Worm (Caenorhabditis elegans) whole organism, late embryonic: Measurements from ENCODE around the gene cTel55X.1.

ENCODE experiments used
- C38D4.7 ChIP-seq: fragments of 200-800 bp; sonication (Bioruptor generic); optimal IDR thresholded peaks from 2 replicates; lab custom pipeline; 2018; ENCODE audit warnings: mild to moderate bottlenecking, missing genetic modification characterization, moderate library complexity, missing compliant biosample characterization
- K02D7.2 ChIP-seq: sonication (generic microtip); optimal IDR thresholded peaks from 2 replicates; lab custom pipeline; 2017; ENCODE audit warnings: mild to moderate bottlenecking, missing genetic modification characterization, missing compliant biosample characterization
- K09A11.1 ChIP-seq: sonication (generic microtip); optimal IDR thresholded peaks from 2 replicates; lab custom pipeline; 2017; ENCODE audit warnings: antibody characterized with exemption, mild to moderate bottlenecking, missing genetic modification characterization, missing compliant biosample characterization; ENCODE audit not compliant: insufficient read depth
- Y22D7AL.16 ChIP-seq: sonication (generic microtip); optimal IDR thresholded peaks from 2 replicates; lab custom pipeline; 2016; ENCODE audit warnings: missing genetic modification characterization, missing compliant biosample characterization
- ahr-1 ChIP-seq: sonication (generic microtip); optimal IDR thresholded peaks from 2 replicates; lab custom pipeline; 2016; ENCODE audit warnings: missing genetic modification characterization, missing compliant biosample characterization
- ama-1 ChIP-seq: fragments of 150-350 bp; optimal IDR thresholded peaks from 2 replicates; lab custom pipeline; 2014
- ceh-14 ChIP-seq: sonication (generic microtip); optimal IDR thresholded peaks from 2 replicates; lab custom pipeline; 2016; ENCODE audit warnings: missing genotype, missing genetic modification characterization, missing compliant biosample characterization
- ceh-18 ChIP-seq: sonication (generic microtip); optimal IDR thresholded peaks from 2 replicates; lab custom pipeline; 2016; ENCODE audit warnings: missing genetic modification characterization, missing compliant biosample characterization
- ceh-19 ChIP-seq: fragments of 200-800 bp; sonication (Bioruptor generic); optimal IDR thresholded peaks from 2 replicates; lab custom pipeline; 2018; ENCODE audit warnings: mild to moderate bottlenecking, missing genetic modification characterization, missing compliant biosample characterization
- ceh-22 ChIP-seq: sonication (generic microtip); optimal IDR thresholded peaks from 2 replicates; lab custom pipeline; 2017; ENCODE audit warnings: missing biosample characterization, missing genetic modification characterization
- ceh-31 ChIP-seq: sonication (generic microtip); optimal IDR thresholded peaks from 2 replicates; lab custom pipeline; 2016; ENCODE audit warnings: missing genetic modification characterization, missing compliant biosample characterization
- ceh-34 ChIP-seq: sonication (generic microtip); optimal IDR thresholded peaks from 2 replicates; lab custom pipeline; 2016; ENCODE audit warnings: mild to moderate bottlenecking, missing genetic modification characterization, missing compliant biosample characterization
- ceh-45 ChIP-seq: fragments of 200-800 bp; sonication (Bioruptor generic); IDR thresholded peaks from 2 replicates; pipeline ENCODE4 v1.3.6; 2022; ENCODE audit warnings: missing genetic modification reagents, missing genetic modification characterization, missing compliant biosample characterization
- ceh-48 ChIP-seq: sonication (generic microtip); optimal IDR thresholded peaks from 2 replicates; lab custom pipeline; 2016; ENCODE audit warnings: missing genetic modification characterization, inconsistent platforms, missing compliant biosample characterization
- ceh-9 ChIP-seq: sonication (generic microtip); optimal IDR thresholded peaks from 2 replicates; lab custom pipeline; 2016; ENCODE audit warnings: mild to moderate bottlenecking, missing genetic modification characterization, inconsistent platforms, missing compliant biosample characterization
- che-1 ChIP-seq: sonication (generic microtip); optimal IDR thresholded peaks from 2 replicates; lab custom pipeline; 2016; ENCODE audit warnings: mild to moderate bottlenecking, missing genetic modification characterization, missing compliant biosample characterization
- dmd-4 ChIP-seq: sonication (generic microtip); optimal IDR thresholded peaks from 2 replicates; lab custom pipeline; 2016; ENCODE audit warnings: borderline replicate concordance, missing genetic modification characterization, missing compliant biosample characterization
- ets-4 ChIP-seq: sonication (generic microtip); optimal IDR thresholded peaks from 2 replicates; lab custom pipeline; 2016; ENCODE audit warnings: missing genetic modification characterization, missing compliant biosample characterization
- eyg-1 ChIP-seq: sonication (generic microtip); optimal IDR thresholded peaks from 2 replicates; lab custom pipeline; 2016; ENCODE audit warnings: missing genotype, missing genetic modification characterization, missing compliant biosample characterization
- fax-1 ChIP-seq: sonication (generic microtip); optimal IDR thresholded peaks from 2 replicates; lab custom pipeline; 2016; ENCODE audit warnings: missing genotype, missing genetic modification characterization, missing compliant biosample characterization
- fkh-6 ChIP-seq: sonication (generic microtip); optimal IDR thresholded peaks from 2 replicates; lab custom pipeline; 2016; ENCODE audit warnings: missing genetic modification characterization, missing compliant biosample characterization
- gmeb-2 ChIP-seq: sonication (generic microtip); optimal IDR thresholded peaks from 2 replicates; lab custom pipeline; 2016; ENCODE audit warnings: missing genetic modification characterization, inconsistent platforms, missing compliant biosample characterization
- hlh-13 ChIP-seq: fragments of 200-800 bp; sonication (Bioruptor generic); optimal IDR thresholded peaks from 2 replicates; lab custom pipeline; 2018; ENCODE audit warnings: mild to moderate bottlenecking, missing genetic modification characterization, missing compliant biosample characterization
- hlh-8 ChIP-seq: sonication (generic microtip); optimal IDR thresholded peaks from 2 replicates; lab custom pipeline; 2016; ENCODE audit warnings: missing genotype, missing genetic modification characterization, missing compliant biosample characterization
- lim-6 ChIP-seq: sonication (generic microtip); optimal IDR thresholded peaks from 2 replicates; lab custom pipeline; 2016; ENCODE audit warnings: missing genetic modification characterization, missing compliant biosample characterization
- nfya-1 ChIP-seq: sonication (generic microtip); optimal IDR thresholded peaks from 2 replicates; lab custom pipeline; 2017; ENCODE audit warnings: missing genetic modification characterization, mild to moderate bottlenecking, missing compliant biosample characterization, antibody characterized with exemption, moderate library complexity
- nhr-11 ChIP-seq: fragments of 150-350 bp; optimal IDR thresholded peaks from 2 replicates; lab custom pipeline; 2014; ENCODE audit warnings: missing biosample characterization, missing genetic modification characterization
- nhr-232 ChIP-seq: sonication (generic microtip); optimal IDR thresholded peaks from 2 replicates; lab custom pipeline; 2016; ENCODE audit warnings: missing genetic modification characterization, missing compliant biosample characterization
- pag-3 ChIP-seq: sonication (generic microtip); optimal IDR thresholded peaks from 2 replicates; lab custom pipeline; 2016; ENCODE audit warnings: missing compliant biosample characterization, missing genetic modification characterization, borderline replicate concordance
- pha-2 ChIP-seq: sonication (generic microtip); optimal IDR thresholded peaks from 2 replicates; lab custom pipeline; 2017; ENCODE audit warnings: mild to moderate bottlenecking, missing genetic modification characterization, missing compliant biosample characterization
- pha-4 ChIP-seq: fragments of 150-350 bp; optimal IDR thresholded peaks from 2 replicates; lab custom pipeline; 2018; ENCODE audit warnings: missing biosample characterization, missing genetic modification reagents, missing genetic modification characterization
- pqm-1 ChIP-seq: sonication (generic microtip); optimal IDR thresholded peaks from 2 replicates; lab custom pipeline; 2016; ENCODE audit warnings: missing genetic modification characterization, missing compliant biosample characterization
- pros-1 ChIP-seq: fragments of 150-350 bp; optimal IDR thresholded peaks from 2 replicates; lab custom pipeline; 2014; ENCODE audit warnings: missing biosample characterization, missing genetic modification reagents, missing genetic modification characterization
- ref-2 ChIP-seq: sonication (generic microtip); optimal IDR thresholded peaks from 2 replicates; lab custom pipeline; 2016; ENCODE audit warnings: missing genetic modification characterization, missing compliant biosample characterization
- rnt-1 ChIP-seq: sonication (generic microtip); optimal IDR thresholded peaks from 2 replicates; lab custom pipeline; 2016; ENCODE audit warnings: missing genetic modification characterization, missing compliant biosample characterization
- sox-4 ChIP-seq: sonication (generic microtip); optimal IDR thresholded peaks from 2 replicates; lab custom pipeline; 2017; ENCODE audit warnings: mild to moderate bottlenecking, missing genetic modification characterization, inconsistent platforms, missing compliant biosample characterization
- syd-9 ChIP-seq: sonication (generic microtip); optimal IDR thresholded peaks from 2 replicates; lab custom pipeline; 2016; ENCODE audit warnings: mild to moderate bottlenecking, missing genetic modification characterization, moderate library complexity, missing compliant biosample characterization
- unc-86 ChIP-seq: sonication (generic microtip); optimal IDR thresholded peaks from 2 replicates; lab custom pipeline; 2016; ENCODE audit warnings: missing genetic modification characterization, missing compliant biosample characterization

Gene cTel55X.1

DNA sequence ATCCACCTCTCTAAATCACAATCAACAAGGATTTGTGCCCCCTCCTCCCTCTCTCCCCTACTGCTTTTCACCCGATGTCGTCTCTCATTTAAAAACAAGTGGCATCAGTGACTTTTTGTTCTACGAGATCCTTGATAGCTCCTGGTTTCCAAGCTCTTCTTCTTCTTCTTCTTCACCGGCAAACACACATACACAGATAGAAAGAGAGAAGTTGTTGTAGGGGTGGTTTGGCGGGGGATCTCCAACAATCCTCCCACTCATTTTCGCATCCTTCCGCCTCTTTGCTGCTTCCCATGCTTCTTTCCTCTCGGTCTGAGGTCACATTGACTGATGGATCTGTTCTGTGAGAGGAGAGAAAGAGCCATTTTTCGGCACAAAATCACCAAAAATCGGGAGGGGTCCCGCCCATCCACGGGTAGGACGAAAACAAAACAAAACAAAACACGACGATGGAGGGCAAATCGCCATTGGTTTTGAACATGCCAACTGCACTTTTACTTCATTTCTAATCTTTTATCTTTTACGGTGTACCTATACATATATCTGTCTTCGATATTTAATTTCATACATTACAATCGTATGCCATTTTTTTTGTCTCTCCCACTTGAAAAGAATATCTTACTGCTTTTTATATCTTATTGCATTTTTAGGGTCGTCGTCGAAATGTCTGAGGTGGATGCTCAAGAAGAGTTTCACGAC, 44.2 kb upstream of the cTel55X.1 start, which contains the start of gene T23E7.2:
T23E7.2 (plus strand) TSS at position 649 of the 699 bp plus-strand sequence.
- TF ChIP-seq ceh-18 (tag; lab: Kevin White, UChicago) (peak; percentile 80), nfya-1 (tag; lab: Kevin White, UChicago) (peak; percentile 30), rnt-1 (tag; lab: Kevin White, UChicago) (peak; percentile 26), nhr-232 (tag; lab: Kevin White, UChicago) (no peak), pag-3 (tag; lab: Kevin White, UChicago) (no peak), unc-86 (tag; lab: Kevin White, UChicago) (no peak)

DNA sequence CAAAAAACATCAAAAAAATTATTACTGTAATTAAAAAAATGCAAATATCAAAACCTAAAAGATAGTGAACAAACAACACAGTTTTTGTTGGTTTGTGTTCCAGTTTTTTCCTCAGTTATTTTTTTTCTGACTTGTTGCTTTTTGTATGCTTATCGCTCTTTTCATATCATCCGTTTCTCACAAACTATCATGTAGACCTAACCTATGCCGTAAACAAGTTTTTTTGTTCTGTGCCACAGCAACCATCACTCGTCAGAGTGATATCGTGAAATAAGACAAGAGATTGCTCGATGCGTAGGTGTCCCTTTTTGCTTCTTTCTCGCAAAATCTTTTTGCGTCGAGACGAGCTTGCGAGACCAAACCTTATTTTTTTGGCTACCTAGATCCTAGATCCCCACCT, 42.5 kb upstream of the cTel55X.1 start:
- TF ChIP-seq dmd-4 (tag; lab: Kevin White, UChicago) (no peak), ceh-31 (no peak), ceh-34 (tag; lab: Kevin White, UChicago) (no peak), K02D7.2 (tag; lab: Kevin White, UChicago) (no peak), gmeb-2 (tag; lab: Kevin White, UChicago) (no peak), K09A11.1 (tag; lab: Kevin White, UChicago) (no peak), ref-2 (no peak), hlh-8 (tag; lab: Kevin White, UChicago) (no peak), Y22D7AL.16 (no peak), ets-4 (tag; lab: Kevin White, UChicago) (no peak), hlh-13 (no peak), nfya-1 (tag; lab: Kevin White, UChicago) (no peak), ahr-1 (no peak), pqm-1 (tag; lab: Kevin White, UChicago) (no peak), ceh-48 (tag; lab: Kevin White, UChicago) (no peak), ceh-9 (tag; lab: Kevin White, UChicago) (no peak)

ce11 chrX:17674313-17674712, 40.4 kb upstream of the cTel55X.1 start:
- no peak for TF ChIP-seq sox-4 (tag; lab: Kevin White, UChicago)
- TF ChIP-seq che-1 (tag; lab: Kevin White, UChicago), result no peak
- TF ChIP-seq, all 69 proteins: peak for 0

ce11 chrX:17675727-17676126, 39.0 kb upstream of the cTel55X.1 start:
- TF ChIP-seq pha-2 (tag; lab: Kevin White, UChicago), result no peak
- no peak for TF ChIP-seq ceh-14 (tag; lab: Kevin White, UChicago)
- no peak for TF ChIP-seq K02D7.2 (tag; lab: Kevin White, UChicago)
- no peak for TF ChIP-seq eyg-1
- TF ChIP-seq pha-4 (tag; lab: Kevin White, UChicago), result no peak
- no peak for TF ChIP-seq rnt-1 (tag; lab: Kevin White, UChicago)
- no peak for TF ChIP-seq syd-9 (tag; lab: Kevin White, UChicago)
- no peak for TF ChIP-seq che-1 (tag; lab: Kevin White, UChicago)
- TF ChIP-seq fax-1, result no peak
- no peak for TF ChIP-seq C38D4.7 (GFP tag; lab: Kevin White, UChicago)

ce11 chrX:17676679-17677078, 38.1 kb upstream of the cTel55X.1 start:
- TF ChIP-seq ceh-22 (no peak), hlh-8 (tag; lab: Kevin White, UChicago) (no peak), fkh-6 (tag; lab: Kevin White, UChicago) (no peak), nhr-11 (tag; lab: Kevin White, UChicago) (no peak), ama-1 (lab: Kevin White, UChicago) (no peak), dmd-4 (tag; lab: Kevin White, UChicago) (no peak), nfya-1 (tag; lab: Kevin White, UChicago) (no peak), unc-86 (tag; lab: Kevin White, UChicago) (no peak), pros-1 (tag; lab: Kevin White, UChicago) (no peak), lim-6 (tag; lab: Kevin White, UChicago) (no peak), ceh-19 (GFP tag; lab: Kevin White, UChicago) (no peak), ceh-45 (GFP tag; lab: Robert Waterston, UW) (no peak)
